Fruit fly (Drosophila melanogaster) whole organism, prepupa: ENCODE measurements around the gene Mst84Dd.

ENCODE experiments used
- Blimp-1 ChIP-seq: fragments of 200-800 bp; sonication (Bioruptor generic); optimal IDR thresholded peaks from 3 replicates; lab custom pipeline; 2017; ENCODE audit warnings: missing biosample characterization, missing genetic modification characterization, mild to moderate bottlenecking, moderate library complexity, missing genetic modification reagents
- CG10631 ChIP-seq: fragments of 200-800 bp; sonication (Bioruptor generic); optimal IDR thresholded peaks from 2 replicates; lab custom pipeline; 2016; ENCODE audit warnings: missing biosample characterization, missing genetic modification characterization
- CG11294 ChIP-seq: fragments of 200-800 bp; sonication (Bioruptor generic); IDR thresholded peaks from 2 replicates; pipeline ENCODE4 v1.3.6; 2022; ENCODE audit warnings: missing biosample characterization, missing genetic modification characterization
- CG11762 ChIP-seq: fragments of 200-800 bp; sonication (Bioruptor generic); optimal IDR thresholded peaks from 3 replicates; lab custom pipeline; 2016; ENCODE audit warnings: missing biosample characterization, missing genetic modification characterization; ENCODE audit not compliant: insufficient read depth
- CG11902 ChIP-seq: fragments of 200-800 bp; sonication (Bioruptor generic); optimal IDR thresholded peaks from 3 replicates; lab custom pipeline; 2016; ENCODE audit warnings: missing biosample characterization, missing genetic modification characterization
- CG1621 ChIP-seq: fragments of 200-800 bp; sonication (Bioruptor generic); optimal IDR thresholded peaks from 3 replicates; lab custom pipeline; 2018; ENCODE audit warnings: missing biosample characterization, mild to moderate bottlenecking, missing genetic modification characterization
- CG16779 ChIP-seq: fragments of 200-800 bp; sonication (Bioruptor generic); optimal IDR thresholded peaks from 3 replicates; lab custom pipeline; 2017; ENCODE audit warnings: missing biosample characterization, mild to moderate bottlenecking, missing genetic modification characterization
- CG3032 ChIP-seq: fragments of 200-800 bp; optimal IDR thresholded peaks from 2 replicates; lab custom pipeline; 2019; ENCODE audit warnings: missing biosample characterization, mild to moderate bottlenecking, missing genetic modification characterization, moderate library complexity
- CG31627 ChIP-seq: fragments of 200-800 bp; sonication (Bioruptor generic); optimal IDR thresholded peaks from 3 replicates; lab custom pipeline; 2016; ENCODE audit warnings: missing biosample characterization, missing genetic modification characterization
- CG32006 ChIP-seq: fragments of 200-800 bp; sonication (Bioruptor generic); optimal IDR thresholded peaks from 3 replicates; lab custom pipeline; 2017; ENCODE audit warnings: missing biosample characterization, mild to moderate bottlenecking, missing genetic modification characterization
- CG34406 ChIP-seq: fragments of 200-800 bp; sonication (Bioruptor generic); optimal IDR thresholded peaks from 3 replicates; lab custom pipeline; 2016; ENCODE audit warnings: missing biosample characterization, missing genetic modification characterization
- CG3919 ChIP-seq: fragments of 200-800 bp; sonication (Bioruptor generic); optimal IDR thresholded peaks from 3 replicates; lab custom pipeline; 2016; ENCODE audit warnings: missing biosample characterization, missing genetic modification characterization
- CG4318 ChIP-seq: fragments of 200-800 bp; sonication (Bioruptor generic); optimal IDR thresholded peaks from 3 replicates; lab custom pipeline; 2017; ENCODE audit warnings: missing biosample characterization, mild to moderate bottlenecking, missing genetic modification characterization
- CG6163 ChIP-seq: fragments of 200-800 bp; sonication (Bioruptor generic); IDR thresholded peaks from 3 replicates; pipeline ENCODE4 v1.3.6; 2022; ENCODE audit warnings: missing biosample characterization, missing genetic modification characterization
- CG6276 ChIP-seq: fragments of 200-800 bp; sonication (Bioruptor generic); optimal IDR thresholded peaks from 2 replicates; lab custom pipeline; 2017; ENCODE audit warnings: missing biosample characterization, mild to moderate bottlenecking, missing genetic modification characterization
- CG6792 ChIP-seq: fragments of 200-800 bp; sonication (Bioruptor generic); optimal IDR thresholded peaks from 3 replicates; lab custom pipeline; 2016; ENCODE audit warnings: missing biosample characterization, missing genetic modification characterization
- CG6808 ChIP-seq: fragments of 200-800 bp; sonication (Bioruptor generic); optimal IDR thresholded peaks from 3 replicates; lab custom pipeline; 2017; ENCODE audit warnings: missing biosample characterization, missing genetic modification characterization, mild to moderate bottlenecking, moderate library complexity, missing genetic modification reagents
- CG7368 ChIP-seq: fragments of 200-800 bp; sonication (Bioruptor generic); optimal IDR thresholded peaks from 3 replicates; lab custom pipeline; 2016; ENCODE audit warnings: missing biosample characterization, missing genetic modification characterization
- CG8119 ChIP-seq: fragments of 200-800 bp; sonication (Bioruptor generic); IDR thresholded peaks from 3 replicates; pipeline ENCODE4 v1.3.6; 2022; ENCODE audit warnings: missing biosample characterization, missing genetic modification characterization
- CG8319 ChIP-seq: fragments of 200-800 bp; sonication (Bioruptor generic); optimal IDR thresholded peaks from 3 replicates; lab custom pipeline; 2016; ENCODE audit warnings: missing biosample characterization, missing genetic modification characterization
- CG8632 ChIP-seq: fragments of 200-800 bp; sonication (Bioruptor generic); optimal IDR thresholded peaks from 3 replicates; lab custom pipeline; 2016; ENCODE audit warnings: missing biosample characterization, missing genetic modification characterization
- CG9139 ChIP-seq: fragments of 200-800 bp; sonication (Bioruptor generic); optimal IDR thresholded peaks from 3 replicates; lab custom pipeline; 2017; ENCODE audit warnings: missing biosample characterization, mild to moderate bottlenecking, missing genetic modification characterization
- Eip78C ChIP-seq: fragments of 200-800 bp; sonication (Bioruptor generic); peaks from one replicate; lab custom pipeline; 2016; ENCODE audit warnings: missing biosample characterization, missing genetic modification characterization
- Eip93F ChIP-seq: fragments of 200-800 bp; sonication (Bioruptor generic); optimal IDR thresholded peaks from 2 replicates; lab custom pipeline; 2016; ENCODE audit warnings: missing biosample characterization, mild to moderate bottlenecking, missing genetic modification characterization
- Ets21C ChIP-seq: fragments of 200-800 bp; sonication (Bioruptor generic); optimal IDR thresholded peaks from 3 replicates; lab custom pipeline; 2016; ENCODE audit warnings: missing biosample characterization, missing genetic modification characterization
- Ets96B ChIP-seq: fragments of 200-800 bp; optimal IDR thresholded peaks from 2 replicates; lab custom pipeline; 2019; ENCODE audit warnings: missing biosample characterization, mild to moderate bottlenecking, missing genetic modification characterization, moderate library complexity
- Hr38 ChIP-seq: sonication (Bioruptor generic); optimal IDR thresholded peaks from 2 replicates; lab custom pipeline; 2016; ENCODE audit warnings: missing biosample characterization, missing genetic modification characterization
- Hr39 ChIP-seq: fragments of 200-800 bp; sonication (Bioruptor generic); optimal IDR thresholded peaks from 2 replicates; lab custom pipeline; 2016; ENCODE audit warnings: missing biosample characterization, missing genetic modification characterization
- Hr4 ChIP-seq: fragments of 200-800 bp; sonication (Bioruptor generic); optimal IDR thresholded peaks from 3 replicates; lab custom pipeline; 2016; ENCODE audit warnings: missing biosample characterization, missing genetic modification characterization
- Lpt ChIP-seq: fragments of 200-800 bp; sonication (Bioruptor generic); optimal IDR thresholded peaks from 3 replicates; lab custom pipeline; 2016; ENCODE audit warnings: missing biosample characterization, missing genetic modification characterization
- Met ChIP-seq: fragments of 200-800 bp; sonication (Bioruptor generic); optimal IDR thresholded peaks from 3 replicates; lab custom pipeline; 2016; ENCODE audit warnings: missing biosample characterization, missing genetic modification characterization
- OdsH ChIP-seq: fragments of 200-800 bp; sonication (Bioruptor generic); optimal IDR thresholded peaks from 3 replicates; lab custom pipeline; 2016; ENCODE audit warnings: missing biosample characterization, missing genetic modification characterization
- Smox ChIP-seq: fragments of 200-800 bp; sonication (Bioruptor generic); optimal IDR thresholded peaks from 3 replicates; lab custom pipeline; 2016; ENCODE audit warnings: missing biosample characterization, missing genetic modification characterization
- Sox14 ChIP-seq: fragments of 200-800 bp; sonication (Bioruptor generic); optimal IDR thresholded peaks from 3 replicates; lab custom pipeline; 2016; ENCODE audit warnings: missing biosample characterization, missing genetic modification characterization
- Sox15 ChIP-seq: fragments of 200-800 bp; sonication (Bioruptor generic); optimal IDR thresholded peaks from 3 replicates; lab custom pipeline; 2016; ENCODE audit warnings: missing biosample characterization, missing genetic modification characterization
- achi ChIP-seq: fragments of 200-800 bp; sonication (Bioruptor generic); optimal IDR thresholded peaks from 3 replicates; lab custom pipeline; 2016; ENCODE audit warnings: missing biosample characterization, missing genetic modification characterization
- acj6 ChIP-seq: fragments of 200-800 bp; sonication (Bioruptor generic); optimal IDR thresholded peaks from 3 replicates; lab custom pipeline; 2016; ENCODE audit warnings: missing biosample characterization, missing genetic modification characterization
- cyc ChIP-seq: fragments of 200-800 bp; sonication (Bioruptor generic); optimal IDR thresholded peaks from 3 replicates; lab custom pipeline; 2016; ENCODE audit warnings: missing biosample characterization, missing genetic modification characterization
- dsx ChIP-seq: fragments of 200-800 bp; optimal IDR thresholded peaks from 3 replicates; lab custom pipeline; 2019; ENCODE audit warnings: missing biosample characterization, mild to moderate bottlenecking, missing genetic modification characterization, moderate library complexity; ENCODE audit not compliant: poor library complexity, severe bottlenecking
- eg ChIP-seq: fragments of 200-800 bp; sonication (Bioruptor generic); IDR thresholded peaks from 3 replicates; pipeline ENCODE4 v1.3.6; 2022; ENCODE audit warnings: missing biosample characterization, missing genetic modification characterization
- esn ChIP-seq: fragments of 200-800 bp; sonication (Bioruptor generic); optimal IDR thresholded peaks from 2 replicates; lab custom pipeline; 2016; ENCODE audit warnings: missing biosample characterization, mild to moderate bottlenecking, missing genetic modification characterization, moderate library complexity
- fd59A ChIP-seq: fragments of 200-800 bp; sonication (Bioruptor generic); optimal IDR thresholded peaks from 2 replicates; lab custom pipeline; 2017; ENCODE audit warnings: missing biosample characterization, mild to moderate bottlenecking, missing genetic modification characterization, missing genetic modification reagents
- fd85E ChIP-seq: fragments of 200-800 bp; sonication (Bioruptor generic); optimal IDR thresholded peaks from 3 replicates; lab custom pipeline; 2016; ENCODE audit warnings: missing biosample characterization, missing genetic modification characterization
- fkh ChIP-seq: fragments of 200-800 bp; sonication (Bioruptor generic); optimal IDR thresholded peaks from 3 replicates; lab custom pipeline; 2017; ENCODE audit warnings: missing biosample characterization, mild to moderate bottlenecking, missing genetic modification characterization, moderate library complexity
- lz ChIP-seq: fragments of 200-800 bp; sonication (Bioruptor generic); optimal IDR thresholded peaks from 3 replicates; lab custom pipeline; 2016; ENCODE audit warnings: missing biosample characterization, missing genetic modification characterization
- net ChIP-seq: fragments of 200-800 bp; sonication (Bioruptor generic); optimal IDR thresholded peaks from 3 replicates; lab custom pipeline; 2016; ENCODE audit warnings: missing biosample characterization, missing genetic modification characterization
- pdm3 ChIP-seq: fragments of 200-800 bp; sonication (Bioruptor generic); optimal IDR thresholded peaks from 3 replicates; lab custom pipeline; 2016; ENCODE audit warnings: missing biosample characterization, missing genetic modification characterization
- ss ChIP-seq, 2 experiments: fragments of 200-800 bp; sonication (Bioruptor generic); optimal IDR thresholded peaks; 2 replicates in 1 of 2; 3 replicates in 1 of 2; lab custom pipeline; 2017 to 2018; ENCODE audit warnings: mild to moderate bottlenecking in 2 of 2, missing biosample characterization in 2 of 2, missing genetic modification characterization in 2 of 2, moderate library complexity in 1 of 2
- svp ChIP-seq: fragments of 200-800 bp; sonication (Bioruptor generic); peaks from one replicate; lab custom pipeline; 2016; ENCODE audit warnings: missing biosample characterization, missing genetic modification characterization
- topi ChIP-seq: fragments of 200-800 bp; sonication (Bioruptor generic); optimal IDR thresholded peaks from 3 replicates; lab custom pipeline; 2016; ENCODE audit warnings: missing biosample characterization, missing genetic modification characterization
- vri ChIP-seq: fragments of 200-800 bp; sonication (Bioruptor generic); optimal IDR thresholded peaks from 3 replicates; lab custom pipeline; 2016; ENCODE audit warnings: missing biosample characterization, mild to moderate bottlenecking, missing genetic modification characterization

Gene Mst84Dd

DNA sequence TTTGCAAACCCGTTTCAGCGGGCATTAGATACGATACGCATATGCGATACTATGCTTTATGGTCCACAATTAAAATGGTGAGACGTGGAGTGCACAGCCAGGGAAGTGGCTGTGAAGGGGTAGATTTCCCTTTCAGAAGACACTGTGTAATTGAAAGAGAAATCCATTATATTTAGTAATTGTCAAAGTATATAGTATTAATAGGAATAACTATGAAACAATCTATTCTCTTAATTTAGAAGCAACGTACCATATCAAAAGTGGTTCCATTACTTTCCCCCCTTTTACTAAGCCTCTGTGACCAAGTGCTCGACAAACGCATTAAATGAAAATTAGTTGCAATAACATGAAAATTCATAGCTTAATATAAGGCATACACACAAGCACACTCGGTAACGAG is 32.9 kb downstream of the Mst84Dd start (continued):
- peak; percentile 67 for TF ChIP-seq CG6276
- no peak for TF ChIP-seq Lpt
- peak; percentile 11 for TF ChIP-seq OdsH (GFP tag; lab: Kevin White, UChicago)

DNA sequence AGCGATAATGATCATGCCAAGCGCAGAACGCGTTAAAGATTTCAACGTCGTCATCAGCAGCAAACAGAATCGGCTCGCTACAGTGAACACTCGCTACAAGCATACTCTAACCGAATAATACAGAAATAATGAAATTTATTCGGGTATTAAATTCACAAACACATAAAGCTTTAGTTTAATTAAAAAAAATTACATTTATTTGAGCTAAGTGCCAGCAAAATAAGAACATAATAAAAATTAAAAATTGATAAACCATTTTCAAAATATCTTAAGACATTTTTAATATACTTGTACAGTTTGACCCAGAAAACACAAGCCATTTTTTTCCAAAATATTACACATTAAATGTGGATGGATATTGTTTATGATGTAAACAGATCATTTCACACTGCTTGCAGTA is 37.4 kb downstream of the Mst84Dd start:
- peak; percentile 35 for TF ChIP-seq CG6792
- no peak for TF ChIP-seq CG11762 (GFP tag; lab: Kevin White, UChicago)
- peak; percentile 5 for TF ChIP-seq CG34406 (GFP tag; lab: Kevin White, UChicago)
- peak; percentile 39 for TF ChIP-seq CG10631 (GFP tag; lab: Kevin White, UChicago)
- peak; percentile 9 for TF ChIP-seq CG4318 (GFP tag; lab: Kevin White, UChicago)
- TF ChIP-seq esn (GFP tag; lab: Kevin White, UChicago), result peak; percentile 66
- peak; percentile 45 for TF ChIP-seq Hr39 (GFP tag; lab: Kevin White, UChicago)
- no peak for TF ChIP-seq Eip93F (GFP tag; lab: Kevin White, UChicago)
- TF ChIP-seq CG11902, result peak; percentile 23
- TF ChIP-seq CG1621, result no peak
- no peak for TF ChIP-seq dsx
- TF ChIP-seq achi (GFP tag; lab: Kevin White, UChicago), result peak; percentile 32
- TF ChIP-seq Ets96B (tag; lab: Kevin White, UChicago), result peak; percentile 27
- peak; percentile 26 for TF ChIP-seq cyc (GFP tag; lab: Kevin White, UChicago)
- TF ChIP-seq CG8119 (GFP tag; lab: Robert Waterston, UW), result no peak
- no peak for TF ChIP-seq Hr4 (GFP tag; lab: Kevin White, UChicago)
- no peak for TF ChIP-seq fd85E
- TF ChIP-seq CG6808, result peak; percentile 35
- peak; percentile 48 for TF ChIP-seq OdsH (GFP tag; lab: Kevin White, UChicago)
- TF ChIP-seq CG3919 (GFP tag; lab: Kevin White, UChicago), result peak; percentile 28
- no peak for TF ChIP-seq ss (GFP tag; optimal IDR thresholded peaks at IDR 0.05; lab: Kevin White, UChicago)
- TF ChIP-seq Met (GFP tag; lab: Kevin White, UChicago), result peak; percentile 64
- no peak for TF ChIP-seq eg
- TF ChIP-seq Hr38 (GFP tag; lab: Kevin White, UChicago), result no peak
- TF ChIP-seq CG9139, result no peak
- no peak for TF ChIP-seq CG3032 (tag; lab: Kevin White, UChicago)
- TF ChIP-seq CG8632 (GFP tag; lab: Kevin White, UChicago), result no peak
- TF ChIP-seq Ets21C, result no peak
- peak; percentile 36 for TF ChIP-seq acj6 (GFP tag; lab: Kevin White, UChicago)
- TF ChIP-seq fkh, result no peak
- TF ChIP-seq CG8319 (GFP tag; lab: Kevin White, UChicago), result no peak
- TF ChIP-seq Sox14 (GFP tag; lab: Kevin White, UChicago), result peak; percentile 0
- TF ChIP-seq lz (GFP tag; lab: Kevin White, UChicago), result peak; percentile 32
- no peak for TF ChIP-seq CG16779 (tag; lab: Kevin White, UChicago)
- peak; percentile 21 for TF ChIP-seq vri (GFP tag; lab: Kevin White, UChicago)
- peak; percentile 86 for TF ChIP-seq Eip78C (GFP tag; lab: Kevin White, UChicago)
- no peak for TF ChIP-seq Sox15
- TF ChIP-seq pdm3 (GFP tag; lab: Kevin White, UChicago), result peak; percentile 41
- no peak for TF ChIP-seq CG6163 (GFP tag; lab: Robert Waterston, UW)
- no peak for TF ChIP-seq Blimp-1
- TF ChIP-seq CG32006, result peak; percentile 58
- TF ChIP-seq fd59A (GFP tag; lab: Kevin White, UChicago), result no peak
- peak; percentile 31 for TF ChIP-seq CG31627
- peak; percentile 45 for TF ChIP-seq topi (GFP tag; lab: Kevin White, UChicago)
- no peak for TF ChIP-seq net (GFP tag; lab: Kevin White, UChicago)
- TF ChIP-seq CG7368, result no peak
- peak; percentile 83 for TF ChIP-seq svp (GFP tag; lab: Kevin White, UChicago)
- no peak for TF ChIP-seq CG11294 (GFP tag; lab: Robert Waterston, UW)
- TF ChIP-seq Smox (GFP tag; lab: Kevin White, UChicago), result peak; percentile 45
